Worm (Caenorhabditis elegans) whole organism, L4 larva: ENCODE measurements around the gene F20B6.9.
A peak's percentile ranks its signal among the peaks of the same experiment; 100 is the strongest.

ENCODE experiments used
- F44E2.7 ChIP-seq: fragments of 200-800 bp; sonication (Bioruptor generic); IDR thresholded peaks from 2 replicates; pipeline ENCODE4 v2.1.2; 2022; ENCODE audit warnings: missing genetic modification characterization, missing compliant biosample characterization
- R02D3.7 ChIP-seq: fragments of 150-350 bp; sonication (generic microtip); optimal IDR thresholded peaks from 3 replicates; lab custom pipeline; 2014; ENCODE audit warnings: missing biosample characterization, missing genetic modification characterization
- T20F7.1 ChIP-seq: fragments of 200-800 bp; sonication (Bioruptor generic); optimal IDR thresholded peaks from 2 replicates; lab custom pipeline; 2018; ENCODE audit warnings: mild to moderate bottlenecking, missing genetic modification characterization, missing compliant biosample characterization
- Y105C5A.15 ChIP-seq: fragments of 200-800 bp; sonication (Bioruptor generic); IDR thresholded peaks from 2 replicates; pipeline ENCODE4 v1.3.6; 2022; ENCODE audit warnings: missing genetic modification characterization, missing compliant biosample characterization
- Y5F2A.4 ChIP-seq: fragments of 200-800 bp; sonication (Bioruptor generic); optimal IDR thresholded peaks from 2 replicates; lab custom pipeline; 2018; ENCODE audit warnings: mild to moderate bottlenecking, missing genetic modification characterization, missing compliant biosample characterization
- ZK337.2 ChIP-seq: fragments of 200-800 bp; sonication (Bioruptor generic); IDR thresholded peaks from 2 replicates; pipeline ENCODE4 v1.3.6; 2022; ENCODE audit warnings: missing genetic modification reagents, missing genetic modification characterization, missing compliant biosample characterization
- aha-1 ChIP-seq: fragments of 150-350 bp; peaks from one replicate; lab custom pipeline; 2014; ENCODE audit warnings: missing biosample characterization, missing genetic modification characterization
- arid-1 ChIP-seq: fragments of 200-800 bp; sonication (Bioruptor generic); conservative IDR thresholded peaks from 2 replicates; pipeline ENCODE4 v1.3.6; 2022; ENCODE audit warnings: missing genetic modification reagents, missing genetic modification characterization, missing compliant biosample characterization
- ceh-28 ChIP-seq: fragments of 150-350 bp; optimal IDR thresholded peaks from 2 replicates; lab custom pipeline; 2014; ENCODE audit warnings: missing biosample characterization, missing genetic modification reagents, missing genetic modification characterization
- daf-19 ChIP-seq: fragments of 200-800 bp; sonication (Bioruptor generic); conservative IDR thresholded peaks from 2 replicates; pipeline ENCODE4 v1.3.6; 2022; ENCODE audit warnings: missing genetic modification characterization, missing compliant biosample characterization
- dmd-9 ChIP-seq: fragments of 200-800 bp; sonication (Bioruptor generic); IDR thresholded peaks from 2 replicates; pipeline ENCODE4 v1.3.6; 2022; ENCODE audit warnings: missing genetic modification reagents, missing genetic modification characterization, missing compliant biosample characterization
- egl-43 ChIP-seq: fragments of 200-800 bp; sonication (Bioruptor generic); IDR thresholded peaks from 2 replicates; pipeline ENCODE4 v1.3.6; 2022; ENCODE audit warnings: missing genetic modification reagents, missing genetic modification characterization, missing compliant biosample characterization
- fkh-10 ChIP-seq: fragments of 150-350 bp; optimal IDR thresholded peaks from 2 replicates; lab custom pipeline; 2014; ENCODE audit warnings: missing biosample characterization, missing genetic modification reagents, missing genetic modification characterization
- fos-1 ChIP-seq: fragments of 150-350 bp; optimal IDR thresholded peaks from 2 replicates; lab custom pipeline; 2014; ENCODE audit warnings: missing biosample characterization, missing genetic modification characterization
- hmg-1.1 ChIP-seq: fragments of 200-800 bp; sonication (Bioruptor generic); IDR thresholded peaks from 2 replicates; pipeline ENCODE4 v1.3.6; 2022; ENCODE audit warnings: missing genetic modification reagents, missing genetic modification characterization, missing compliant biosample characterization
- lim-7 ChIP-seq: fragments of 200-800 bp; sonication (Bioruptor generic); IDR thresholded peaks from 2 replicates; pipeline ENCODE4 v1.3.6; 2022; ENCODE audit warnings: missing genetic modification characterization, missing compliant biosample characterization
- lin-1 ChIP-seq: fragments of 200-800 bp; sonication (Bioruptor generic); IDR thresholded peaks from 2 replicates; pipeline ENCODE4 v1.3.6; 2022; ENCODE audit warnings: missing genetic modification reagents, missing genetic modification characterization, missing compliant biosample characterization
- lin-13 ChIP-seq: fragments of 150-350 bp; optimal IDR thresholded peaks from 2 replicates; lab custom pipeline; 2014; ENCODE audit warnings: missing biosample characterization, missing genetic modification reagents, missing genetic modification characterization
- lin-15B ChIP-seq: fragments of 150-350 bp; sonication (generic microtip); optimal IDR thresholded peaks from 3 replicates; lab custom pipeline; 2014; ENCODE audit warnings: missing biosample characterization, missing genetic modification characterization
- lin-38 ChIP-seq: fragments of 200-800 bp; sonication (Bioruptor generic); IDR thresholded peaks from 2 replicates; pipeline ENCODE4 v1.3.6; 2022; ENCODE audit warnings: missing genetic modification reagents, missing genetic modification characterization, missing compliant biosample characterization
- lin-39 ChIP-seq: fragments of 150-350 bp; optimal IDR thresholded peaks from 2 replicates; lab custom pipeline; 2014; ENCODE audit warnings: missing biosample characterization, missing genetic modification reagents, missing genetic modification characterization
- madf-9 ChIP-seq: fragments of 200-800 bp; sonication (Bioruptor generic); conservative IDR thresholded peaks from 2 replicates; pipeline ENCODE4 v1.3.6; 2022; ENCODE audit warnings: missing genetic modification reagents, missing genetic modification characterization, missing compliant biosample characterization
- mdl-1 ChIP-seq, 2 experiments: fragments of 150-350 bp in 1 of 2; sonication (generic microtip) in 1 of 2; optimal IDR thresholded peaks; 2 replicates each; lab custom pipeline; 2014 to 2017; ENCODE audit warnings: missing biosample characterization in 2 of 2, missing genetic modification characterization in 2 of 2
- mep-1 ChIP-seq: fragments of 150-350 bp; sonication (generic microtip); optimal IDR thresholded peaks from 3 replicates; lab custom pipeline; 2014; ENCODE audit warnings: missing biosample characterization, missing genetic modification characterization
- mxl-2 ChIP-seq: fragments of 200-800 bp; sonication (Bioruptor generic); conservative IDR thresholded peaks from 2 replicates; pipeline ENCODE4 v1.3.6; 2022; ENCODE audit warnings: missing genetic modification reagents, missing genetic modification characterization, missing compliant biosample characterization
- mxl-3 ChIP-seq: fragments of 200-800 bp; sonication (Bioruptor generic); optimal IDR thresholded peaks from 2 replicates; lab custom pipeline; 2018; ENCODE audit warnings: mild to moderate bottlenecking, missing genetic modification characterization, missing compliant biosample characterization
- nhr-10 ChIP-seq: fragments of 150-350 bp; optimal IDR thresholded peaks from 2 replicates; lab custom pipeline; 2014; ENCODE audit warnings: missing biosample characterization, missing genetic modification characterization
- nhr-102 ChIP-seq: sonication (generic microtip); optimal IDR thresholded peaks from 2 replicates; lab custom pipeline; 2016; ENCODE audit warnings: mild to moderate bottlenecking, missing genetic modification characterization, moderate library complexity, missing compliant biosample characterization
- nhr-237 ChIP-seq: sonication (generic microtip); optimal IDR thresholded peaks from 2 replicates; lab custom pipeline; 2017; ENCODE audit warnings: missing biosample characterization, missing genetic modification characterization
- nhr-41 ChIP-seq: fragments of 200-800 bp; sonication (Bioruptor generic); IDR thresholded peaks from 2 replicates; pipeline ENCODE4 v1.3.6; 2022; ENCODE audit warnings: missing genetic modification reagents, missing genetic modification characterization, missing compliant biosample characterization
- nhr-76 ChIP-seq: fragments of 150-350 bp; optimal IDR thresholded peaks from 2 replicates; lab custom pipeline; 2014; ENCODE audit warnings: missing biosample characterization, missing genetic modification characterization
- pha-4 ChIP-seq, 2 experiments: fragments of 150-350 bp in 1 of 2; fragments of 200-800 bp in 1 of 2; sonication (Bioruptor generic) in 1 of 2; IDR thresholded peaks in 1 of 2; optimal IDR thresholded peaks in 1 of 2; 2 replicates each; pipeline versions ENCODE4 v1.3.6 to Lab custom; 2014 to 2022; ENCODE audit warnings: missing genetic modification characterization in 2 of 2, missing genetic modification reagents in 2 of 2, missing biosample characterization in 1 of 2, missing compliant biosample characterization in 1 of 2
- php-3 ChIP-seq: fragments of 200-800 bp; sonication (Bioruptor generic); IDR thresholded peaks from 2 replicates; pipeline ENCODE4 v1.3.6; 2022; ENCODE audit warnings: missing genetic modification reagents, missing genetic modification characterization, missing compliant biosample characterization
- pqm-1 ChIP-seq: sonication (generic microtip); optimal IDR thresholded peaks from 2 replicates; lab custom pipeline; 2017; ENCODE audit warnings: missing biosample characterization, missing genetic modification characterization
- saeg-2 ChIP-seq: fragments of 200-800 bp; sonication (Bioruptor generic); IDR thresholded peaks from 2 replicates; pipeline ENCODE4 v1.3.6; 2022; ENCODE audit warnings: missing genetic modification reagents, missing genetic modification characterization, missing compliant biosample characterization
- set-16 ChIP-seq: fragments of 200-800 bp; sonication (Bioruptor generic); IDR thresholded peaks from 2 replicates; pipeline ENCODE4 v1.3.6; 2022; ENCODE audit warnings: missing genetic modification reagents, missing genetic modification characterization, missing compliant biosample characterization
- snpc-4 ChIP-seq: fragments of 150-350 bp; optimal IDR thresholded peaks from 2 replicates; lab custom pipeline; 2014; ENCODE audit warnings: missing biosample characterization, missing genetic modification characterization
- spr-1 ChIP-seq: sonication (generic microtip); optimal IDR thresholded peaks from 2 replicates; lab custom pipeline; 2016; ENCODE audit warnings: mild to moderate bottlenecking, missing genetic modification characterization, missing compliant biosample characterization
- spr-3 ChIP-seq: fragments of 200-800 bp; sonication (Bioruptor generic); optimal IDR thresholded peaks from 2 replicates; lab custom pipeline; 2018; ENCODE audit warnings: mild to moderate bottlenecking, missing genetic modification characterization, missing compliant biosample characterization
- tra-1 ChIP-seq: fragments of 200-800 bp; sonication (Bioruptor generic); IDR thresholded peaks from 2 replicates; pipeline ENCODE4 v1.3.6; 2022; ENCODE audit warnings: missing genetic modification reagents, missing genetic modification characterization, missing compliant biosample characterization
- unc-62 ChIP-seq, 3 experiments: fragments of 150-350 bp in 1 of 3; sonication (generic microtip); optimal IDR thresholded peaks in 2 of 3; peaks in 1 of 3; 1 replicate in 1 of 3; 2 replicates in 2 of 3; lab custom pipeline; 2014 to 2017; ENCODE audit warnings: missing biosample characterization in 3 of 3, missing genetic modification characterization in 3 of 3, missing genetic modification reagents in 3 of 3, missing genotype in 1 of 3
- zfp-3 ChIP-seq: fragments of 200-800 bp; sonication (Bioruptor generic); conservative IDR thresholded peaks from 2 replicates; pipeline ENCODE4 v1.3.6; 2022; ENCODE audit warnings: missing genetic modification reagents, missing genetic modification characterization, missing compliant biosample characterization
- zip-2 ChIP-seq: fragments of 150-350 bp; optimal IDR thresholded peaks from 2 replicates; lab custom pipeline; 2014; ENCODE audit warnings: missing biosample characterization, missing genetic modification characterization
- ztf-11 ChIP-seq: fragments of 150-350 bp; optimal IDR thresholded peaks from 2 replicates; lab custom pipeline; 2014; ENCODE audit warnings: missing biosample characterization, missing genetic modification characterization

The F20B6.9 gene

ce11 chrX:4193080-4193479, 14.2 kb downstream of the F20B6.9 start (continued):
- TF ChIP-seq ZK337.2 (GFP tag; lab: Robert Waterston, UW) (no peak), nhr-237 (tag; lab: Kevin White, UChicago) (no peak), lin-1 (GFP tag; lab: Robert Waterston, UW) (peak; percentile 28; the same call in 1 of the 2 replicates), set-16 (GFP tag; lab: Robert Waterston, UW) (no peak), nhr-102 (peak; percentile 55), madf-9 (GFP tag; lab: Robert Waterston, UW) (peak; percentile 41; the same call in 1 of the 2 replicates), spr-1 (tag; lab: Kevin White, UChicago) (peak; percentile 41), lim-7 (no peak), lin-39 (no peak), spr-3 (peak; percentile 33), fos-1 (tag; lab: Kevin White, UChicago) (no peak), Y105C5A.15 (GFP tag; lab: Robert Waterston, UW) (0 out of 2 replicates have a peak, but pooled peaks have one; percentile 22), ceh-28 (tag; lab: Kevin White, UChicago) (no peak), nhr-10 (tag; lab: Kevin White, UChicago) (no peak), tra-1 (GFP tag; lab: Robert Waterston, UW) (no peak), T20F7.1 (peak; percentile 58), ztf-11 (tag; lab: Kevin White, UChicago) (no peak), php-3 (GFP tag; lab: Robert Waterston, UW) (peak; percentile 22; the same call in 1 of the 2 replicates), pqm-1 (tag; lab: Kevin White, UChicago) (no peak), saeg-2 (peak; percentile 33; the same call in 1 of the 2 replicates), daf-19 (GFP tag; lab: Robert Waterston, UW) (no peak), arid-1 (GFP tag; lab: Robert Waterston, UW) (no peak), dmd-9 (GFP tag; lab: Robert Waterston, UW) (no peak), Y5F2A.4 (GFP tag; lab: Kevin White, UChicago) (no peak), lin-38 (GFP tag; lab: Robert Waterston, UW) (peak; percentile 37; the same call in 1 of the 2 replicates), egl-43 (no peak)

- TF ChIP-seq R02D3.7 (tag; lab: Kevin White, UChicago) (no peak), aha-1 (tag; lab: Kevin White, UChicago) (peak; percentile 94), nhr-10 (tag; lab: Kevin White, UChicago) (no peak), unc-62 (GFP tag; optimal IDR thresholded peaks at IDR 0.05 in 1 of 2; lab: Kevin White, UChicago) (peak in 1 of 2 experiments; percentile 61), unc-62 (tag; optimal IDR thresholded peaks at IDR 0.05; lab: Kevin White, UChicago) (no peak), arid-1 (GFP tag; lab: Robert Waterston, UW) (no peak), saeg-2 (no peak)
Measured at ce11 chrX:4192235-4192634, 15.1 kb downstream of the F20B6.9 start.

- TF ChIP-seq lin-15B (no peak), Y105C5A.15 (GFP tag; lab: Robert Waterston, UW) (no peak), snpc-4 (tag; lab: Kevin White, UChicago) (no peak), lin-13 (GFP tag; lab: Kevin White, UChicago) (peak; percentile 73), lin-38 (GFP tag; lab: Robert Waterston, UW) (no peak), hmg-1.1 (GFP tag; lab: Robert Waterston, UW) (peak; percentile 95), zfp-3 (GFP tag; lab: Robert Waterston, UW) (peak; percentile 74; the same call in 1 of the 2 replicates), mep-1 (tag; lab: Kevin White, UChicago) (peak; percentile 96), mxl-3 (peak; percentile 86), fos-1 (tag; lab: Kevin White, UChicago) (no peak), fkh-10 (GFP tag; lab: Kevin White, UChicago) (peak; percentile 43), mxl-2 (no peak), zip-2 (peak; percentile 53), nhr-76 (tag; lab: Kevin White, UChicago) (no peak), saeg-2 (peak; percentile 71; the same call in 1 of the 2 replicates), mdl-1 (tag; optimal IDR thresholded peaks at IDR 0.05; lab: Kevin White, UChicago) (peak; percentile 58 to 89), F44E2.7 (no peak), pha-4 (GFP tag; IDR thresholded peaks at IDR 0.05; lab: Robert Waterston, UW) (peak; percentile 73), pha-4 (tag; optimal IDR thresholded peaks at IDR 0.05; lab: Kevin White, UChicago) (no peak), ZK337.2 (GFP tag; lab: Robert Waterston, UW) (no peak), daf-19 (GFP tag; lab: Robert Waterston, UW) (no peak), R02D3.7 (tag; lab: Kevin White, UChicago) (no peak), lin-1 (GFP tag; lab: Robert Waterston, UW) (peak; percentile 68; the same call in 1 of the 2 replicates), unc-62 (GFP tag; optimal IDR thresholded peaks at IDR 0.05 in 1 of 2; lab: Kevin White, UChicago) (peak in 1 of 2 experiments; percentile 99), unc-62 (tag; optimal IDR thresholded peaks at IDR 0.05; lab: Kevin White, UChicago) (no peak), nhr-41 (GFP tag; lab: Robert Waterston, UW) (0 out of 2 replicates have a peak, but pooled peaks have one; percentile 51)
Measured at ce11 chrX:4190537-4191144, 16.6 kb downstream of the F20B6.9 start, which contains the start of gene vha-12. vha-12 (plus strand) TSS chrX:4191094.
